Fruit fly (Drosophila melanogaster) whole organism, embryonic: ENCODE measurements around the gene RpL28.

Experiments used
- Antp ChIP-seq: fragments of 200-800 bp; sonication (Bioruptor generic); optimal IDR thresholded peaks from 3 replicates; lab custom pipeline; 2016; ENCODE audit warnings: missing biosample characterization, missing genetic modification characterization
- CG10147 ChIP-seq: fragments of 200-800 bp; sonication (Bioruptor generic); optimal IDR thresholded peaks from 2 replicates; lab custom pipeline; 2019; ENCODE audit warnings: missing biosample characterization, mild to moderate bottlenecking, missing genetic modification characterization, moderate library complexity
- CG10462 ChIP-seq: fragments of 200-800 bp; sonication (Bioruptor generic); optimal IDR thresholded peaks from 2 replicates; lab custom pipeline; 2016; ENCODE audit warnings: missing biosample characterization, missing genetic modification characterization
- CG11504 ChIP-seq: fragments of 200-800 bp; sonication (Bioruptor generic); optimal IDR thresholded peaks from 3 replicates; lab custom pipeline; 2019; ENCODE audit warnings: missing biosample characterization, mild to moderate bottlenecking, missing genetic modification characterization, moderate library complexity
- CG13296 ChIP-seq: fragments of 200-800 bp; sonication (Bioruptor generic); optimal IDR thresholded peaks from 3 replicates; lab custom pipeline; 2018; ENCODE audit warnings: missing biosample characterization, mild to moderate bottlenecking, missing genetic modification characterization
- CG34422 ChIP-seq: fragments of 200-800 bp; sonication (Bioruptor generic); IDR thresholded peaks from 3 replicates; pipeline ENCODE4 v1.3.6; 2022; ENCODE audit warnings: missing biosample characterization, missing genetic modification characterization
- CG6683 ChIP-seq: fragments of 200-800 bp; sonication (Bioruptor generic); optimal IDR thresholded peaks from 2 replicates; lab custom pipeline; 2017; ENCODE audit warnings: missing biosample characterization, mild to moderate bottlenecking, missing genetic modification characterization, missing genetic modification reagents
- CG8359 ChIP-seq: fragments of 200-800 bp; sonication (Bioruptor generic); optimal IDR thresholded peaks from 2 replicates; lab custom pipeline; 2017; ENCODE audit warnings: missing biosample characterization, mild to moderate bottlenecking, missing genetic modification characterization, borderline replicate concordance
- CG8924 ChIP-seq: fragments of 200-800 bp; optimal IDR thresholded peaks from 3 replicates; lab custom pipeline; 2019; ENCODE audit warnings: missing biosample characterization, mild to moderate bottlenecking, missing genetic modification characterization, moderate library complexity
- Gsc ChIP-seq: fragments of 200-800 bp; sonication (Bioruptor generic); IDR thresholded peaks from 2 replicates; pipeline ENCODE4 v1.3.6; 2022; ENCODE audit warnings: missing biosample characterization, missing genetic modification characterization
- Med ChIP-seq: fragments of 200-800 bp; sonication (Bioruptor generic); peaks from one replicate; lab custom pipeline; 2016; ENCODE audit warnings: missing biosample characterization, missing genetic modification characterization, mild to moderate bottlenecking, inconsistent platforms, moderate library complexity
- NFAT ChIP-seq: fragments of 200-800 bp; sonication (Bioruptor generic); IDR thresholded peaks from 2 replicates; pipeline ENCODE4 v1.3.6; 2022; ENCODE audit warnings: missing biosample characterization, missing genetic modification characterization
- Opbp ChIP-seq: fragments of 200-800 bp; sonication (Bioruptor generic); IDR thresholded peaks from 3 replicates; pipeline ENCODE4 v1.3.6; 2022; ENCODE audit warnings: missing biosample characterization, missing genetic modification characterization; ENCODE audit not compliant: partially characterized antibody
- jing ChIP-seq: fragments of 200-800 bp; sonication (Bioruptor generic); optimal IDR thresholded peaks from 2 replicates; lab custom pipeline; 2018; ENCODE audit warnings: missing biosample characterization, mild to moderate bottlenecking, missing genetic modification characterization
- schlank ChIP-seq: fragments of 200-800 bp; sonication (Bioruptor generic); optimal IDR thresholded peaks from 2 replicates; lab custom pipeline; 2018; ENCODE audit warnings: missing biosample characterization, mild to moderate bottlenecking, missing genetic modification characterization
- sens ChIP-seq: fragments of 200-800 bp; sonication (Bioruptor generic); peaks from one replicate; lab custom pipeline; 2016; ENCODE audit warnings: missing biosample characterization, missing genetic modification characterization

RpL28 gene

DNA sequence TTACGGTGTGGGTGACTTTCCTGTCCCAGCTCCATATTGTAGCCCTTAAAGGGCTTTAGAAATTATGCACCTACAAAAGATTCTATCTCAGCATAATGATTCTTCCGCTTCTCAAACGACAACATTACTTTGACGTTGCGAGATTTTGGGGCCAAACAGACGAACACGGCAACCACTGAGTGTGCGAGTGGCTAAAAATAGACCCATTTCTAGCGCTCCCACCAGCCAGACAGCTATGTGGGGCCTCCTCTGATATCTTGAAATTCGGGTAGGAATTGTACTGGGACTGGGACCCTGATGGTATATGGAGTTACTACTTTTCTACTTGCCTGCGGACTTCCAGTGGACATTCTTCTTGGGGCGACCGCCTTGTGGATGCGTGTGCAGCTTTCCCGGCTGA, 44.9 kb downstream of the RpL28 start (continued):
- TF ChIP-seq CG34422 (GFP tag; lab: Robert Waterston, UW) = 0 out of 3 replicates have a peak, but pooled peaks have one; percentile 7

DNA sequence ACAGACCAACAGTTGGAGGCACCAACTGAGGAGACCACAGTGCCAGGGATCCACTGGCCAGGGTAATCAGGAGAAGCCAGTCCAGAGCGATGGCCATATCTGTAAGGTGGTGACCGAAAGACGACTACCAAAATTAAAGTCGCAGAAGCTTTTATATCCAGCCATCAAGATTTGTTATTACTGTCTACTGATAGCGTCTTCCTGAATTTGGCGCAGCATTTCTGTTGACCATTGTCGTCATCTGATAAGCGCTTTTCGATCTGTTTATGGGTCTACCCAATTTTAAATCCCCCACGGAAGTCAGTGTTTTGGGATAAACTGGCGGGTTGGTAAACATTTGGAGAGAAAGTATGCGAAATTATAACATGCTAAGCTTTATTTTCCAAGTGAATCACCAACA, 50.3 kb downstream of the RpL28 start, which contains the start of gene CG14963:
TSS of gene CG14963 (minus strand) at position 101 of the 400 bp plus-strand sequence.
- TF ChIP-seq CG8359 (GFP tag; lab: Kevin White, UChicago) = no peak
- no peak for TF ChIP-seq CG10147 (GFP tag; lab: Kevin White, UChicago)
- no peak for TF ChIP-seq jing (GFP tag; lab: Kevin White, UChicago)
- no peak for TF ChIP-seq Antp
- TF ChIP-seq CG8924 (tag; lab: Kevin White, UChicago) = no peak
- TF ChIP-seq sens (GFP tag; lab: Kevin White, UChicago) = no peak
- TF ChIP-seq CG13296 = no peak
- TF ChIP-seq CG11504 (tag; lab: Kevin White, UChicago) = no peak
- no peak for TF ChIP-seq NFAT
- no peak for TF ChIP-seq schlank (tag; lab: Kevin White, UChicago)
- TF ChIP-seq Gsc (GFP tag; lab: Robert Waterston, UW) = no peak
- TF ChIP-seq CG6683 (GFP tag; lab: Kevin White, UChicago) = no peak
- TF ChIP-seq Med (GFP tag; lab: Kevin White, UChicago) = no peak
- TF ChIP-seq CG10462 (GFP tag; lab: Kevin White, UChicago) = no peak
- TF ChIP-seq Opbp (GFP tag; lab: Robert Waterston, UW) = no peak
- TF ChIP-seq, all 482 proteins: peak for 0
